Fruit fly (Drosophila melanogaster) whole organism: ENCODE results near the gene CAH8.

ENCODE experiments used
- CG8478 ChIP-seq: fragments of >200 bp; optimal IDR thresholded peaks from 2 replicates; lab custom pipeline; 2018; ENCODE audit warnings: inconsistent platforms
- Dll ChIP-seq: fragments of >200 bp; optimal IDR thresholded peaks from 2 replicates; lab custom pipeline; 2017
- EcR ChIP-seq, 2 experiments: fragments of >200 bp; optimal IDR thresholded peaks; 2 replicates each; lab custom pipeline; 2017; ENCODE audit warnings: missing biosample characterization in 2 of 2, missing genetic modification characterization in 2 of 2, missing genetic modification reagents in 2 of 2
- pan ChIP-seq: fragments of >200 bp; optimal IDR thresholded peaks from 2 replicates; lab custom pipeline; 2017
- psq ChIP-seq: fragments of >200 bp; optimal IDR thresholded peaks from 2 replicates; lab custom pipeline; 2017
- usp ChIP-seq: fragments of >200 bp; optimal IDR thresholded peaks from 2 replicates; lab custom pipeline; 2017; ENCODE audit warnings: missing biosample characterization, missing genetic modification characterization, mixed read lengths

dm6 chr3R:22400246-22400645 lies 10.7 kb upstream of the CAH8 start:
- TF ChIP-seq usp (GFP tag; lab: Kevin White, UChicago) (no peak), psq (lab: Kevin White, UChicago) (no peak), Dll (no peak), pan (lab: Kevin White, UChicago) (no peak), CG8478 (lab: Kevin White, UChicago) (no peak), EcR (GFP tag; optimal IDR thresholded peaks at IDR 0.05; lab: Kevin White, UChicago) (no peak)
